Fruit fly (Drosophila melanogaster) whole organism, embryonic: Measurements from ENCODE around the gene CG13640.
A peak's percentile ranks its signal among the peaks of the same experiment; 100 is the strongest.

Experiments used
- Bdp1 ChIP-seq: fragments of 200-800 bp; sonication (Bioruptor generic); optimal IDR thresholded peaks from 3 replicates; lab custom pipeline; 2016; ENCODE audit warnings: missing biosample characterization, missing genetic modification characterization
- Bgb ChIP-seq: fragments of 200-800 bp; sonication (Bioruptor generic); IDR thresholded peaks from 2 replicates; pipeline ENCODE4 v1.3.6; 2022; ENCODE audit warnings: missing biosample characterization, missing genetic modification characterization; ENCODE audit not compliant: partially characterized antibody
- CG11093 ChIP-seq: fragments of 200-800 bp; sonication (Bioruptor generic); IDR thresholded peaks from 3 replicates; pipeline ENCODE4 v1.3.6; 2022; ENCODE audit warnings: missing biosample characterization, missing genetic modification characterization
- CG12219 ChIP-seq: fragments of 200-800 bp; sonication (Bioruptor generic); optimal IDR thresholded peaks from 3 replicates; lab custom pipeline; 2018; ENCODE audit warnings: missing biosample characterization, mild to moderate bottlenecking, missing genetic modification characterization
- CG14014 ChIP-seq: fragments of 200-800 bp; sonication (Bioruptor generic); IDR thresholded peaks from 2 replicates; pipeline ENCODE4 v1.3.6; 2022; ENCODE audit warnings: missing biosample characterization, missing genetic modification characterization
- CG14710 ChIP-seq: fragments of 200-800 bp; sonication (Bioruptor generic); optimal IDR thresholded peaks from 3 replicates; lab custom pipeline; 2019; ENCODE audit warnings: missing biosample characterization, mild to moderate bottlenecking, missing genetic modification characterization, moderate library complexity
- CG1529 ChIP-seq: fragments of 200-800 bp; sonication (Bioruptor generic); optimal IDR thresholded peaks from 3 replicates; lab custom pipeline; 2018; ENCODE audit warnings: missing biosample characterization, missing genetic modification characterization
- CG15514 ChIP-seq: fragments of 200-800 bp; sonication (Bioruptor generic); optimal IDR thresholded peaks from 3 replicates; lab custom pipeline; 2017; ENCODE audit warnings: missing biosample characterization, missing genetic modification characterization, mild to moderate bottlenecking, moderate library complexity, missing genetic modification reagents
- CG15601 ChIP-seq: fragments of 200-800 bp; sonication (Bioruptor generic); optimal IDR thresholded peaks from 3 replicates; lab custom pipeline; 2019; ENCODE audit warnings: missing biosample characterization, mild to moderate bottlenecking, missing genetic modification characterization, moderate library complexity
- CG16863 ChIP-seq: fragments of 200-800 bp; sonication (Bioruptor generic); optimal IDR thresholded peaks from 3 replicates; lab custom pipeline; 2016; ENCODE audit warnings: missing biosample characterization, missing genetic modification characterization
- CG17186 ChIP-seq: fragments of 200-800 bp; sonication (Bioruptor generic); optimal IDR thresholded peaks from 3 replicates; lab custom pipeline; 2017; ENCODE audit warnings: missing biosample characterization, missing genetic modification reagents, missing genetic modification characterization
- CG17385 ChIP-seq: fragments of 200-800 bp; sonication (Bioruptor generic); optimal IDR thresholded peaks from 3 replicates; lab custom pipeline; 2018; ENCODE audit warnings: missing biosample characterization, mild to moderate bottlenecking, missing genetic modification characterization
- CG2116 ChIP-seq: fragments of 200-800 bp; sonication (Bioruptor generic); optimal IDR thresholded peaks from 3 replicates; lab custom pipeline; 2018; ENCODE audit warnings: missing biosample characterization, mild to moderate bottlenecking, missing genetic modification characterization
- CG3407 ChIP-seq: fragments of 200-800 bp; sonication (Bioruptor generic); optimal IDR thresholded peaks from 2 replicates; lab custom pipeline; 2018; ENCODE audit warnings: missing biosample characterization, mild to moderate bottlenecking, missing genetic modification characterization
- CG42726 ChIP-seq: fragments of 200-800 bp; sonication (Bioruptor generic); IDR thresholded peaks from 2 replicates; pipeline ENCODE4 v1.3.6; 2022; ENCODE audit warnings: missing biosample characterization, missing genetic modification characterization; ENCODE audit not compliant: partially characterized antibody
- CG4617 ChIP-seq: fragments of 200-800 bp; sonication (Bioruptor generic); optimal IDR thresholded peaks from 3 replicates; lab custom pipeline; 2016; ENCODE audit warnings: missing biosample characterization, missing genetic modification characterization, borderline replicate concordance
- CG6272 ChIP-seq: fragments of 200-800 bp; sonication (Bioruptor generic); IDR thresholded peaks from 2 replicates; pipeline ENCODE4 v1.3.6; 2022; ENCODE audit warnings: missing biosample characterization, missing genetic modification characterization
- CkIIα-i1 ChIP-seq: fragments of 200-800 bp; sonication (Bioruptor generic); IDR thresholded peaks from 2 replicates; pipeline ENCODE4 v1.3.6; 2022; ENCODE audit warnings: missing biosample characterization, missing genetic modification characterization
- Dad ChIP-seq: fragments of 200-800 bp; sonication (Bioruptor generic); optimal IDR thresholded peaks from 3 replicates; lab custom pipeline; 2016; ENCODE audit warnings: missing biosample characterization, missing genetic modification characterization
- Dp ChIP-seq: fragments of 200-800 bp; sonication (Bioruptor generic); optimal IDR thresholded peaks from 2 replicates; lab custom pipeline; 2018; ENCODE audit warnings: missing biosample characterization, mild to moderate bottlenecking, missing genetic modification characterization, moderate library complexity
- Elba2 ChIP-seq: fragments of 200-800 bp; sonication (Bioruptor generic); optimal IDR thresholded peaks from 3 replicates; lab custom pipeline; 2016; ENCODE audit warnings: missing biosample characterization, missing genetic modification characterization
- Fer3 ChIP-seq: fragments of 200-800 bp; sonication (Bioruptor generic); optimal IDR thresholded peaks from 2 replicates; lab custom pipeline; 2018; ENCODE audit warnings: missing biosample characterization, mild to moderate bottlenecking, missing genetic modification characterization, moderate library complexity
- Lhr ChIP-seq: fragments of 200-800 bp; sonication (Bioruptor generic); optimal IDR thresholded peaks from 3 replicates; lab custom pipeline; 2017; ENCODE audit warnings: mild to moderate bottlenecking, missing biosample characterization, missing genetic modification reagents, missing genetic modification characterization
- Max ChIP-seq: fragments of 200-800 bp; sonication (Bioruptor generic); optimal IDR thresholded peaks from 2 replicates; lab custom pipeline; 2016; ENCODE audit warnings: missing biosample characterization, mild to moderate bottlenecking, missing genetic modification characterization
- NC2β ChIP-seq: fragments of 200-800 bp; sonication (Bioruptor generic); optimal IDR thresholded peaks from 2 replicates; lab custom pipeline; 2016; ENCODE audit warnings: missing biosample characterization, missing genetic modification characterization
- NfI ChIP-seq: fragments of 200-800 bp; sonication (Bioruptor generic); optimal IDR thresholded peaks from 3 replicates; lab custom pipeline; 2018; ENCODE audit warnings: missing biosample characterization, mild to moderate bottlenecking, missing genetic modification characterization, moderate library complexity
- Taf1 ChIP-seq: fragments of 200-800 bp; sonication (Bioruptor generic); IDR thresholded peaks from 2 replicates; pipeline ENCODE4 v1.3.6; 2022; ENCODE audit warnings: missing biosample characterization, missing genetic modification characterization
- Trl ChIP-seq, 3 experiments: fragments of >200 bp in 2 of 3; fragments of 200-800 bp in 1 of 3; sonication (Bioruptor generic) in 1 of 3; optimal IDR thresholded peaks; 2 replicates in 1 of 3; 3 replicates in 2 of 3; lab custom pipeline; 2016 to 2017; ENCODE audit warnings: missing biosample characterization in 1 of 3, missing genetic modification characterization in 1 of 3
- ase ChIP-seq: fragments of 200-800 bp; sonication (Bioruptor generic); IDR thresholded peaks from 3 replicates; pipeline ENCODE4 v1.3.6; 2022; ENCODE audit warnings: missing biosample characterization, missing genetic modification characterization
- chn ChIP-seq: fragments of 200-800 bp; sonication (Bioruptor generic); optimal IDR thresholded peaks from 2 replicates; lab custom pipeline; 2016; ENCODE audit warnings: missing biosample characterization, missing genetic modification characterization
- crp ChIP-seq, 2 experiments: fragments of 200-800 bp; sonication (Bioruptor generic); optimal IDR thresholded peaks; 2 replicates in 1 of 2; 3 replicates in 1 of 2; lab custom pipeline; 2017; ENCODE audit warnings: missing biosample characterization in 2 of 2, missing genetic modification characterization in 2 of 2, mild to moderate bottlenecking in 1 of 2, moderate library complexity in 1 of 2
- fd3F ChIP-seq: fragments of 200-800 bp; sonication (Bioruptor generic); optimal IDR thresholded peaks from 2 replicates; lab custom pipeline; 2018; ENCODE audit warnings: missing biosample characterization, mild to moderate bottlenecking, missing genetic modification characterization, moderate library complexity
- gsb-n ChIP-seq: fragments of 200-800 bp; sonication (Bioruptor generic); optimal IDR thresholded peaks from 3 replicates; lab custom pipeline; 2018; ENCODE audit warnings: missing biosample characterization, mild to moderate bottlenecking, missing genetic modification characterization
- insv ChIP-seq, 2 experiments: fragments of 200-800 bp; sonication (Bioruptor generic); optimal IDR thresholded peaks; 3 replicates each; lab custom pipeline; 2016 to 2018; ENCODE audit warnings: missing biosample characterization in 2 of 2, missing genetic modification characterization in 2 of 2
- lola ChIP-seq, 3 experiments: fragments of >200 bp in 2 of 3; fragments of 200-800 bp in 1 of 3; sonication (Bioruptor generic) in 1 of 3; optimal IDR thresholded peaks; 2 replicates each; lab custom pipeline; 2017 to 2019; ENCODE audit warnings: missing biosample characterization in 3 of 3, missing genetic modification characterization in 3 of 3, mild to moderate bottlenecking in 1 of 3, moderate library complexity in 1 of 3
- nom ChIP-seq: fragments of 200-800 bp; sonication (Bioruptor generic); optimal IDR thresholded peaks from 2 replicates; lab custom pipeline; 2017; ENCODE audit warnings: missing biosample characterization, missing genetic modification characterization, mild to moderate bottlenecking, moderate library complexity, missing genetic modification reagents
- org-1 ChIP-seq: fragments of 200-800 bp; sonication (Bioruptor generic); optimal IDR thresholded peaks from 2 replicates; lab custom pipeline; 2017; ENCODE audit warnings: missing biosample characterization, missing genetic modification characterization
- schlank ChIP-seq: fragments of 200-800 bp; sonication (Bioruptor generic); optimal IDR thresholded peaks from 2 replicates; lab custom pipeline; 2018; ENCODE audit warnings: missing biosample characterization, mild to moderate bottlenecking, missing genetic modification characterization
- twi ChIP-seq: fragments of 200-800 bp; optimal IDR thresholded peaks from 2 replicates; lab custom pipeline; 2019; ENCODE audit warnings: missing biosample characterization, mild to moderate bottlenecking, missing genetic modification characterization, moderate library complexity
- wek ChIP-seq: fragments of 200-800 bp; sonication (Bioruptor generic); optimal IDR thresholded peaks from 3 replicates; lab custom pipeline; 2018; ENCODE audit warnings: missing biosample characterization, mild to moderate bottlenecking, missing genetic modification characterization, moderate library complexity

The CG13640 gene

DNA sequence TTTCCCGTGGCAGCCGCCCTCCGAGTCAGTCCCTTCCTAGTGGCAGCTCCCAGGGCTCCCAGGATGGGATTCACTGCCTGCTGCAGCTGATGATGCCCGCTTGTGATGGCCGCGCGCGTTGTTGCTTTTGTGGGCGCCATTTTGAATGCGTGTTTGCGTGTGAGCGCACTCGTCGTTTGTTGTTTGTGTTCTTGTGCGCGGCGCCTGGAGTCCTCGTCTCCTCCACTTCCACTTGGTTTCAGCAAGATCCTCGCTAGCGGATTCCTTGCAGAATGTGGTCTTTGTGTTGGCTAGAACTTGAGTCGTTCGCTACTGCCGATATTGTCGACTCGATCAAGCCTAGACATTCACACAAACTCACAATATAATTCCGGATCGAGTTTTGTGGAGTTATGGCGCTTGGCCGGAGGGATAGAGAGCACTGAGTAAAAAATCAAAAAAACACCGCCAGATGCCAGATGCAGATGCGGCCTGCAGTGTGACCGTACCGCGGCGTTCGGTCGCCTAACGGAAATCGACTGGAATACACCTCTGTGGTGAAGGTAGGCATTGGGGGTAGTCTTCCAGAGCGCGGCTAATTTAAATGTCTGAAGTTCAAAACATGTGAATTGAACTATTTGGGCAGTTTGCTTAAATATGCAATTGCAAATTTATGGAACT is 8.6 kb upstream of the CG13640 start, which contains the start of gene CycB3 (continued):
- TF ChIP-seq CG15601 (tag; lab: Kevin White, UChicago) = peak; percentile 4
- TF ChIP-seq CG17385 (GFP tag; lab: Kevin White, UChicago) = peak; percentile 34
- TF ChIP-seq CG4617 = peak; percentile 19
- TF ChIP-seq Dp = peak; percentile 99
- TF ChIP-seq Lhr (GFP tag; lab: Kevin White, UChicago) = peak; percentile 43
- no peak for TF ChIP-seq CG1529 (GFP tag; lab: Kevin White, UChicago)
- TF ChIP-seq insv (GFP tag; optimal IDR thresholded peaks at IDR 0.05; lab: Kevin White, UChicago) = peak in 1 of 2 experiments; percentile 58
- TF ChIP-seq fd3F (GFP tag; lab: Kevin White, UChicago) = no peak
- TF ChIP-seq org-1 (GFP tag; lab: Kevin White, UChicago) = no peak
- peak; percentile 81 for TF ChIP-seq CG15514 (GFP tag; lab: Kevin White, UChicago)
- no peak for TF ChIP-seq lola (GFP tag; optimal IDR thresholded peaks at IDR 0.05; lab: Kevin White, UChicago)
- TF ChIP-seq NC2β (GFP tag; lab: Kevin White, UChicago) = peak; percentile 51
- no peak for TF ChIP-seq CG3407
- no peak for TF ChIP-seq CG16863
- peak; percentile 84 for TF ChIP-seq CG14710
- 0 out of 2 replicates have a peak, but pooled peaks have one; percentile 31 for TF ChIP-seq CG14014 (GFP tag; lab: Robert Waterston, UW)
- peak; percentile 100 for TF ChIP-seq wek (GFP tag; lab: Kevin White, UChicago)
- TF ChIP-seq chn = no peak
- no peak for TF ChIP-seq CG6272
- no peak for TF ChIP-seq Trl (optimal IDR thresholded peaks at IDR 0.05; lab: Kevin White, UChicago)
- no peak for TF ChIP-seq Trl (GFP tag; optimal IDR thresholded peaks at IDR 0.05; lab: Kevin White, UChicago)
- no peak for TF ChIP-seq CG11093 (GFP tag; lab: Robert Waterston, UW)
- peak; percentile 31 for TF ChIP-seq Bdp1 (GFP tag; lab: Kevin White, UChicago)
- no peak for TF ChIP-seq Max (GFP tag; lab: Kevin White, UChicago)
- peak; percentile 13 for TF ChIP-seq schlank (tag; lab: Kevin White, UChicago)
- TF ChIP-seq twi (tag; lab: Kevin White, UChicago) = peak; percentile 71
- TF ChIP-seq CkIIα-i1 = no peak
- TF ChIP-seq Dad = peak; percentile 2
- peak; percentile 99 for TF ChIP-seq CG2116 (GFP tag; lab: Kevin White, UChicago)
- TF ChIP-seq CG17186 (GFP tag; lab: Kevin White, UChicago) = peak; percentile 89
- peak; percentile 36; the same call in 1 of the 3 replicates for TF ChIP-seq ase (GFP tag; lab: Robert Waterston, UW)
- TF ChIP-seq gsb-n (tag; lab: Kevin White, UChicago) = peak; percentile 11
- peak; percentile 26 for TF ChIP-seq CG12219 (GFP tag; lab: Kevin White, UChicago)
- 0 out of 2 replicates have a peak, but pooled peaks have one; percentile 6 for TF ChIP-seq CG42726
- TF ChIP-seq nom (GFP tag; lab: Kevin White, UChicago) = peak; percentile 16
- TF ChIP-seq Elba2 (GFP tag; lab: Kevin White, UChicago) = no peak
- peak; percentile 46 for TF ChIP-seq NfI (GFP tag; lab: Kevin White, UChicago)
- no peak for TF ChIP-seq Taf1 (GFP tag; lab: Robert Waterston, UW)
- peak in 1 of 2 experiments; percentile 64 for TF ChIP-seq crp (GFP tag; optimal IDR thresholded peaks at IDR 0.05; lab: Kevin White, UChicago)
- TF ChIP-seq Bgb (GFP tag; lab: Robert Waterston, UW) = peak; percentile 56; the same call in 1 of the 2 replicates
- no peak for TF ChIP-seq Fer3 (tag; lab: Kevin White, UChicago)
